Worm (Caenorhabditis elegans) whole organism, mixed stage, embryonic: ENCODE results near the gene rpc-2.
A peak's percentile ranks its signal among the peaks of the same experiment; 100 is the strongest.

ENCODE experiments used
- bed-3 ChIP-seq: fragments of 200-800 bp; sonication (Bioruptor generic); optimal IDR thresholded peaks from 3 replicates; lab custom pipeline; 2018; ENCODE audit warnings: mild to moderate bottlenecking, missing genetic modification characterization, moderate library complexity, missing compliant biosample characterization
- blmp-1 ChIP-seq: fragments of 150-350 bp; optimal IDR thresholded peaks from 2 replicates; lab custom pipeline; 2014; ENCODE audit warnings: missing biosample characterization, missing genetic modification characterization
- ceh-39 ChIP-seq: fragments of 150-350 bp; optimal IDR thresholded peaks from 2 replicates; lab custom pipeline; 2014; ENCODE audit warnings: missing biosample characterization, missing genetic modification characterization
- ceh-43 ChIP-seq: fragments of 200-800 bp; sonication (Bioruptor generic); optimal IDR thresholded peaks from 2 replicates; lab custom pipeline; 2018; ENCODE audit warnings: mild to moderate bottlenecking, missing genetic modification characterization, moderate library complexity, missing compliant biosample characterization
- ceh-83 ChIP-seq: fragments of 200-800 bp; sonication (Bioruptor generic); optimal IDR thresholded peaks from 2 replicates; lab custom pipeline; 2018; ENCODE audit warnings: mild to moderate bottlenecking, missing genetic modification characterization, missing compliant biosample characterization
- ces-1 ChIP-seq: fragments of 150-350 bp; optimal IDR thresholded peaks from 2 replicates; lab custom pipeline; 2014; ENCODE audit warnings: missing biosample characterization, missing genetic modification reagents, missing genetic modification characterization
- cnd-1 ChIP-seq: fragments of 200-800 bp; sonication (Bioruptor generic); optimal IDR thresholded peaks from 2 replicates; lab custom pipeline; 2018; ENCODE audit warnings: mild to moderate bottlenecking, missing genetic modification characterization, missing compliant biosample characterization
- drap-1 ChIP-seq: fragments of 200-800 bp; sonication (Bioruptor generic); optimal IDR thresholded peaks from 3 replicates; lab custom pipeline; 2018; ENCODE audit warnings: mild to moderate bottlenecking, missing genetic modification characterization, missing compliant biosample characterization
- elt-1 ChIP-seq: sonication (generic microtip); optimal IDR thresholded peaks from 2 replicates; lab custom pipeline; 2017; ENCODE audit warnings: missing genetic modification characterization, mild to moderate bottlenecking, missing compliant biosample characterization, antibody characterized with exemption, moderate library complexity, borderline replicate concordance; ENCODE audit not compliant: insufficient read depth
- elt-3 ChIP-seq: fragments of 150-350 bp; optimal IDR thresholded peaks from 2 replicates; lab custom pipeline; 2014; ENCODE audit warnings: missing biosample characterization, missing genetic modification characterization
- flh-1 ChIP-seq: fragments of 200-800 bp; sonication (Bioruptor generic); optimal IDR thresholded peaks from 2 replicates; lab custom pipeline; 2018; ENCODE audit warnings: mild to moderate bottlenecking, missing genetic modification characterization, moderate library complexity, missing compliant biosample characterization
- ham-2 ChIP-seq: fragments of 200-800 bp; sonication (Bioruptor generic); optimal IDR thresholded peaks from 2 replicates; lab custom pipeline; 2018; ENCODE audit warnings: mild to moderate bottlenecking, missing genetic modification characterization, missing compliant biosample characterization
- hlh-1 ChIP-seq: fragments of 150-350 bp; optimal IDR thresholded peaks from 2 replicates; lab custom pipeline; 2014; ENCODE audit warnings: missing biosample characterization, missing genetic modification reagents, missing genetic modification characterization
- lin-13 ChIP-seq: fragments of 150-350 bp; optimal IDR thresholded peaks from 2 replicates; lab custom pipeline; 2014; ENCODE audit warnings: missing biosample characterization, missing genetic modification characterization
- lin-32 ChIP-seq: fragments of 200-800 bp; sonication (Bioruptor generic); optimal IDR thresholded peaks from 2 replicates; lab custom pipeline; 2018; ENCODE audit warnings: mild to moderate bottlenecking, missing genetic modification characterization, missing compliant biosample characterization
- lsy-2 ChIP-seq: fragments of 150-350 bp; optimal IDR thresholded peaks from 2 replicates; lab custom pipeline; 2014; ENCODE audit warnings: missing biosample characterization, missing genetic modification characterization
- mab-5 ChIP-seq: fragments of 150-350 bp; optimal IDR thresholded peaks from 2 replicates; lab custom pipeline; 2014; ENCODE audit warnings: missing biosample characterization, missing genetic modification characterization
- mep-1 ChIP-seq: fragments of 150-350 bp; optimal IDR thresholded peaks from 2 replicates; lab custom pipeline; 2017; ENCODE audit warnings: missing biosample characterization, missing genetic modification reagents, missing genetic modification characterization, inconsistent platforms
- mls-2 ChIP-seq: sonication (generic microtip); optimal IDR thresholded peaks from 2 replicates; lab custom pipeline; 2016; ENCODE audit warnings: mild to moderate bottlenecking, missing genetic modification characterization, moderate library complexity, missing compliant biosample characterization
- nhr-2 ChIP-seq: fragments of 150-350 bp; optimal IDR thresholded peaks from 2 replicates; lab custom pipeline; 2014; ENCODE audit warnings: missing biosample characterization, missing genetic modification characterization
- nhr-237 ChIP-seq: fragments of 150-350 bp; optimal IDR thresholded peaks from 2 replicates; lab custom pipeline; 2014; ENCODE audit warnings: missing biosample characterization, missing genetic modification characterization
- nhr-28 ChIP-seq: fragments of 150-350 bp; optimal IDR thresholded peaks from 2 replicates; lab custom pipeline; 2014; ENCODE audit warnings: missing biosample characterization, missing genetic modification characterization
- pha-4 ChIP-seq: fragments of 150-350 bp; optimal IDR thresholded peaks from 2 replicates; lab custom pipeline; 2018; ENCODE audit warnings: missing biosample characterization, missing genetic modification reagents, missing genetic modification characterization
- sem-2 ChIP-seq: fragments of 200-800 bp; sonication (Bioruptor generic); optimal IDR thresholded peaks from 2 replicates; lab custom pipeline; 2018; ENCODE audit warnings: mild to moderate bottlenecking, missing genetic modification characterization, missing compliant biosample characterization
- unc-120 ChIP-seq: sonication (generic microtip); optimal IDR thresholded peaks from 2 replicates; lab custom pipeline; 2017; ENCODE audit warnings: missing genetic modification characterization, missing compliant biosample characterization; ENCODE audit not compliant: poor library complexity, severe bottlenecking
- unc-39 ChIP-seq: fragments of 150-350 bp; optimal IDR thresholded peaks from 2 replicates; lab custom pipeline; 2014; ENCODE audit warnings: missing biosample characterization, missing genetic modification characterization
- unc-62 ChIP-seq: fragments of 150-350 bp; optimal IDR thresholded peaks from 2 replicates; lab custom pipeline; 2014; ENCODE audit warnings: missing biosample characterization, missing genetic modification reagents, missing genetic modification characterization
- zip-8 ChIP-seq: fragments of 150-350 bp; optimal IDR thresholded peaks from 2 replicates; lab custom pipeline; 2014; ENCODE audit warnings: missing biosample characterization, missing genetic modification characterization
- ztf-11 ChIP-seq: fragments of 150-350 bp; optimal IDR thresholded peaks from 2 replicates; lab custom pipeline; 2014; ENCODE audit warnings: missing biosample characterization, missing genetic modification characterization

The rpc-2 gene

ce11 chrIII:5525973-5526372, 31.2 kb upstream of the rpc-2 start, which contains the start of gene dex-1:
Gene dex-1 (plus strand): TSS chrIII:5526104.
- peak; percentile 42 for TF ChIP-seq zip-8 (tag; lab: Kevin White, UChicago)
- no peak for TF ChIP-seq hlh-1
- no peak for TF ChIP-seq nhr-237 (tag; lab: Kevin White, UChicago)
- no peak for TF ChIP-seq blmp-1
- TF ChIP-seq nhr-2 (tag; lab: Kevin White, UChicago) = peak; percentile 99
- TF ChIP-seq sem-2 (GFP tag; lab: Kevin White, UChicago) = no peak
- TF ChIP-seq, all 35 proteins: peak for 2

- no peak for TF ChIP-seq mab-5
- TF ChIP-seq mls-2 (tag; lab: Kevin White, UChicago) = no peak
- TF ChIP-seq cnd-1 (tag; lab: Kevin White, UChicago) = no peak
- TF ChIP-seq, all 35 proteins: peak for 0
These were observed 15.4 kb upstream of the rpc-2 start for ce11 chrIII:5541777-5542176.

ce11 chrIII:5543050-5543449, 14.1 kb upstream of the rpc-2 start, which contains the start of gene D1044.6:
Gene D1044.6 (minus strand): TSS chrIII:5543177.
- TF ChIP-seq mep-1 (tag; lab: Kevin White, UChicago) = no peak
- TF ChIP-seq lsy-2 (tag; lab: Kevin White, UChicago) = no peak
- TF ChIP-seq unc-62 (GFP tag; lab: Kevin White, UChicago) = no peak
- TF ChIP-seq unc-120 (tag; lab: Kevin White, UChicago) = no peak
- TF ChIP-seq ceh-43 = no peak
- no peak for TF ChIP-seq pha-4 (tag; lab: Kevin White, UChicago)
- no peak for TF ChIP-seq flh-1 (GFP tag; lab: Kevin White, UChicago)
- TF ChIP-seq unc-39 = no peak
- TF ChIP-seq ztf-11 (tag; lab: Kevin White, UChicago) = no peak
- no peak for TF ChIP-seq ces-1
- no peak for TF ChIP-seq cnd-1 (tag; lab: Kevin White, UChicago)
- no peak for TF ChIP-seq elt-3
- no peak for TF ChIP-seq mab-5
- TF ChIP-seq zip-8 (tag; lab: Kevin White, UChicago) = no peak
- TF ChIP-seq nhr-2 (tag; lab: Kevin White, UChicago) = no peak
- TF ChIP-seq, all 35 proteins: peak for 0

- TF ChIP-seq ceh-43 (no peak), sem-2 (GFP tag; lab: Kevin White, UChicago) (no peak), elt-3 (no peak), unc-120 (tag; lab: Kevin White, UChicago) (no peak), nhr-28 (tag; lab: Kevin White, UChicago) (no peak), elt-1 (tag; lab: Kevin White, UChicago) (no peak), mls-2 (tag; lab: Kevin White, UChicago) (no peak), blmp-1 (no peak), drap-1 (no peak), unc-62 (GFP tag; lab: Kevin White, UChicago) (no peak), lin-32 (no peak), ztf-11 (tag; lab: Kevin White, UChicago) (no peak)
These were observed 13.3 kb upstream of the rpc-2 start, which contains the start of gene D1044.1 for ce11 chrIII:5543727-5544345. Gene D1044.1 (plus strand): TSS chrIII:5544295.

DNA sequence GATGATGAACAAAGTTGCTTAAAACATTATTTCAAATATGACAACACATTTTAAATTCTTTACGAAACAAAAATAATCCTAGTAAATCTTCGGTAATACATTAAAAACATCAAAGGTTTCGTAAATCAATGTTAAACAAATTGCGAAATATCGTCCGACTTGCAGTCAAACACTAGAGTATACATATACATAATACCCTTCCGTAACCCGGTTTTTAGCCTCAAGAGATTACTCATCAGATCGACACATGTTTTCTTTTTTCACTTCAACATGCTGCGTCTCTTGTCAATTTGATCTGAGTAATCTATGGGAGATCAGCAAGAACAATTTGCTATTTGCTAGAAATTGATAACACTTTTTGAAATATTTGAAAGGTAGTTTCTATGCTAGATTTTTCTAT, 10.9 kb upstream of the rpc-2 start:
- TF ChIP-seq ceh-39 (no peak), blmp-1 (no peak), sem-2 (GFP tag; lab: Kevin White, UChicago) (no peak), ham-2 (GFP tag; lab: Kevin White, UChicago) (no peak), ceh-83 (GFP tag; lab: Kevin White, UChicago) (no peak), ceh-43 (no peak)

DNA sequence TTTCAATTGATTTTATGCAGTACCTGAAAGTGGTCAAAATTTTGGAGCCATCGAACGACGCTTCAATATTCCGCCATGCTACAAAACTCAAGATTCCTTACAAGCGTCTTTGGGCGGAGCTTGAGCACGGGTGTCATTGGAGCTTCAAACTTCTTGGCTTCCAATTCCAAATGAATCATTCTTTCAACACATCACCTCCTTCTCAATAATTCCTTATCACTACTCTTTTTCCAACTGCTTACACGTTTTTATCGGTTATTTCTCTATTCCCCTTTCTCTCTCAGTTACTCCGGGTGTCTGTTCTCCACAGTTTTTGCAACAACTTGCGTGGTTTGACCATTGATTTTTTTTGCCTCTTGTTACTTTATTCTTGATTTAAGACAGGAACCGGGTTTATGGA, 10.4 kb upstream of the rpc-2 start, which contains the start of gene F09F7.5:
TSS of gene F09F7.5 (plus strand) at position 258 of the 400 bp plus-strand sequence.
- TF ChIP-seq ceh-39 (no peak), nhr-2 (tag; lab: Kevin White, UChicago) (no peak)
- TF ChIP-seq, all 35 proteins: peak for 0

DNA sequence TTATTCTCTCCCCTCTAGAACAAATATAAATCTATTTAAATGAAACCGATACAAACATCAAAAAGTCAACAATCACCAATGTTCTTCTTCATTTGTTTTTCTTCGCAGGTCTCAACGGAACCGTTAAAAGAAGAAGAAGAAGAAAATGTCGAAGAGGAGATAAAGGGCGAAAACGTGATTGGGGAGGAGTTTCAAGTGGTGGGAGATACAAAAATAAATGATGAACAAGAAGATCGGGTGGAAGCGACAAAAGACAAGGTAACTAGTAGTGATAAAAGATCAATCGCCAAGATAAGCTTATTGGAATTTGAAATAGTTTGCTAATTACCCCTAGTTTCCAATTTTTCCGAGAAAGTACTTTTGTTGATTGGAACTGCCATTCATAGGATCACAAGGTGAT, 7.0 kb upstream of the rpc-2 start:
- TF ChIP-seq lin-13 (tag; lab: Kevin White, UChicago) (no peak), ces-1 (no peak), blmp-1 (no peak), ceh-43 (no peak), unc-39 (no peak), ztf-11 (tag; lab: Kevin White, UChicago) (no peak), bed-3 (no peak), lsy-2 (tag; lab: Kevin White, UChicago) (no peak), lin-32 (no peak)
- TF ChIP-seq, all 35 proteins: peak for 0
